Worm (Caenorhabditis elegans) whole organism, L4 larva: Measurements from ENCODE around the gene nhr-238.

Experiments
- hif-1 ChIP-seq, 2 experiments: sonication (generic microtip); optimal IDR thresholded peaks; 2 replicates each; lab custom pipeline; 2016 to 2017; ENCODE audit warnings: missing compliant biosample characterization in 2 of 2, missing genetic modification characterization in 2 of 2, missing genetic modification reagents in 2 of 2, missing genotype in 2 of 2, mild to moderate bottlenecking in 1 of 2
- hmg-1.1 ChIP-seq: fragments of 200-800 bp; sonication (Bioruptor generic); IDR thresholded peaks from 2 replicates; pipeline ENCODE4 v1.3.6; 2022; ENCODE audit warnings: missing genetic modification reagents, missing genetic modification characterization, missing compliant biosample characterization
- nhr-10 ChIP-seq: fragments of 150-350 bp; optimal IDR thresholded peaks from 2 replicates; lab custom pipeline; 2014; ENCODE audit warnings: missing biosample characterization, missing genetic modification characterization

DNA sequence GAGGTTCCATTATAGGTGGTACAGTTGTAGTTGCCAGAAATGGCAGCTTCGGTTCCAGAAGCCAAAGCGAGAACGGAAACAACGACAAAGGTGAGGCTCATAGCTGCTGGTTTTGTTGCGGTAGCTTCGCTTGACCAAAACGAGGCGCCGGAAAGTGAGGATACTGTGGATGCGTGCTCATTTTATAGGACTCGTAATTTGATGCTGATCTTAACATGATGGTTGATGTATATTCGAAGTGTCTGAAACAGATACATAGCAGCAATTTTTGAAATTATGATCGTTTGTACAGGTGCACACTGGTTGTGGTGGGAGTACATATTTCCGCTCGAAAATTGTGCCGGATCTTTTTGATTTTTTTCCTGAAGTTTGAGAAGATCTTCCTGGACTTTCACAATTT lies 1.9 kb upstream of the nhr-238 start, which contains the start of gene Y46H3D.8:
- no peak for TF ChIP-seq hmg-1.1 (GFP tag; lab: Robert Waterston, UW)
- no peak for TF ChIP-seq nhr-10
- TF ChIP-seq hif-1 (tag; optimal IDR thresholded peaks at IDR 0.05; lab: Kevin White, UChicago), result no peak
